Fruit fly (Drosophila melanogaster): ENCODE measurements around the gene CG32269.

CG32269 gene

DNA sequence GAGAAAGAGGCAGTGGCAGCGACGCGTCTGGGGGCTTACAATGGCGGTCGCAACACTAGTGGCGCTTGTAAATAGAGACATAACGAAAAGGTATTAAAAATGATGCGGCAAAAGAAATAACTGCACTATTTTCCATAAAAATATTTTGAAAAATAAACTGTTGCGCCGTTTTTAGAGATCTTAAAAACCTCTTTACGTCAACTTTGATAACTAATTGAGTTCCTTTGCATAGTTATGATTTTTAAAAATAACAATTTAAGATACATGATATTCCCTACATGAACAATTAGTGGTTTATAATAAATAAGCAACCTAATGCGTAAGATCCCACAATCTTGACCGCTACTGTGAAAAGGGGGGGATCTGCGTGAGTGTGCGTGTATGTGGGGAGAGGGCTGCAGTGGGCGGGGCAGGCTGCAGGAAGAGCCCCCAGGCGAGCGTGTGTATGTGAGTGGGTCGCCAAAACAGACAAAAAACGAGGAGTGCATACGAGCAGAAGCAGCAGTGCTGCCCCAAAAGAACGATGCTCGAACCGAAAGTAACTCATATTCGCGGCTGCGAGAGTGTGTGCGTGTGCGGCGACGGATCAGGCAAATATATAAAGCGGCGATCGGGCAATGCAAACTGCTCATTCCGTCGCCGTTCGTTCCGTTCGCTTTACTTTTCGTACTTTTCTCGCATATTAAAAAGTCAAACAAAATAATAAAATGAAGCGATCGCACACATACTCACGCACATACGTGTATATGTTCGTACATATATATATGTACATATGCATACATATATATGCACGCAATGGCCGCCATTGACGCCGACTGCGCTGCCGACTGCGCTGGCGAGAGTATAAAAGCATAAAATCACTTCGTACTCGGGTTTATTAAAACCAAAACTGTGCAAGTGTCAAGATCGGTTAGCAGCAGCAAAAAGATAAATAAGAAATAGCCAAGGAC is 40.2 kb upstream of the CG32269 start (continued):
- TF ChIP-seq Oli (tag; optimal IDR thresholded peaks at IDR 0.05) (peak; percentile 58), Sry-δ (GFP tag; optimal IDR thresholded peaks at IDR 0.05) (no peak), sqz (GFP tag; optimal IDR thresholded peaks at IDR 0.05) (no peak), CG4707 (GFP tag; optimal IDR thresholded peaks at IDR 0.05) (no peak), dysf (GFP tag; IDR thresholded peaks at IDR 0.05) (peak; percentile 46; the same call in 1 of the 3 replicates), bsh (GFP tag; optimal IDR thresholded peaks at IDR 0.05) (peak; percentile 43 to 95), CG14014 (GFP tag; IDR thresholded peaks at IDR 0.05) (no peak), CG9215 (GFP tag; IDR thresholded peaks at IDR 0.05) (no peak), CG43689 (GFP tag; IDR thresholded peaks at IDR 0.05) (no peak), Awh (GFP tag; IDR thresholded peaks at IDR 0.05) (no peak), fd64A (GFP tag; optimal IDR thresholded peaks at IDR 0.05) (no peak), CG2120 (GFP tag; optimal IDR thresholded peaks at IDR 0.05) (peak; percentile 47), pfk (GFP tag; optimal IDR thresholded peaks at IDR 0.05) (no peak), CG2199 (GFP tag; IDR thresholded peaks at IDR 0.05) (no peak), CG11247 (GFP tag; IDR thresholded peaks at IDR 0.05) (no peak), run (tag; optimal IDR thresholded peaks at IDR 0.05) (no peak), psq (GFP tag; optimal IDR thresholded peaks at IDR 0.05) (no peak), Doc2 (GFP tag; IDR thresholded peaks at IDR 0.05) (no peak), CG1529 (GFP tag; optimal IDR thresholded peaks at IDR 0.05) (peak; percentile 39), otp (GFP tag; IDR thresholded peaks at IDR 0.05) (no peak), ro (GFP tag; IDR thresholded peaks at IDR 0.05) (no peak), CTCF (GFP tag; optimal IDR thresholded peaks at IDR 0.05) (no peak), sens-2 (GFP tag; IDR thresholded peaks at IDR 0.05) (no peak), CG34224 (GFP tag; IDR thresholded peaks at IDR 0.05; ENCODE audit: partially characterized antibody) (no peak), Vsx1 (GFP tag; optimal IDR thresholded peaks at IDR 0.05) (peak; percentile 7), CG5245 (GFP tag; optimal IDR thresholded peaks at IDR 0.05) (peak; percentile 9), CG15011 (GFP tag; optimal IDR thresholded peaks at IDR 0.05) (no peak), crol (GFP tag; IDR thresholded peaks at IDR 0.05) (peak; percentile 45; the same call in 1 of the 2 replicates), CG12071 (GFP tag; optimal IDR thresholded peaks at IDR 0.05) (no peak), Ssrp (tag; optimal IDR thresholded peaks at IDR 0.05) (peak; percentile 67), NfI (GFP tag; optimal IDR thresholded peaks at IDR 0.05) (peak; percentile 48), sr (GFP tag; IDR thresholded peaks at IDR 0.05) (no peak), CG10431 (GFP tag; optimal IDR thresholded peaks at IDR 0.05) (no peak), al (GFP tag; IDR thresholded peaks at IDR 0.05) (no peak), CG1647 (GFP tag; optimal IDR thresholded peaks at IDR 0.05) (no peak), E2f1 (GFP tag; IDR thresholded peaks at IDR 0.05) (no peak), CG4854 (GFP tag; optimal IDR thresholded peaks at IDR 0.05) (no peak), CG1024 (GFP tag; IDR thresholded peaks at IDR 0.05) (0 out of 2 replicates have a peak, but pooled peaks have one; percentile 22), Dip2 (GFP tag; IDR thresholded peaks at IDR 0.05) (no peak), Elba2 (GFP tag; optimal IDR thresholded peaks at IDR 0.05) (no peak), gcm2 (GFP tag; optimal IDR thresholded peaks at IDR 0.05) (no peak), CG30403 (GFP tag; optimal IDR thresholded peaks at IDR 0.05) (peak; percentile 56), Tbp (GFP tag; optimal IDR thresholded peaks at IDR 0.05) (no peak), cwo (GFP tag; optimal IDR thresholded peaks at IDR 0.05) (no peak), repo (GFP tag; optimal IDR thresholded peaks at IDR 0.05) (no peak), Adf1 (GFP tag; IDR thresholded peaks at IDR 0.05) (peak; percentile 22), Chrac-16 (GFP tag; optimal IDR thresholded peaks at IDR 0.05) (peak; percentile 19), Nf-YB (GFP tag; optimal IDR thresholded peaks at IDR 0.05) (peak; percentile 5), CG7271 (tag; optimal IDR thresholded peaks at IDR 0.05) (no peak), dan (GFP tag; IDR thresholded peaks at IDR 0.05) (no peak), CrebB (tag; optimal IDR thresholded peaks at IDR 0.05) (no peak)
